Worm (Caenorhabditis elegans) whole organism, mixed stage, embryonic: Measurements from ENCODE around the gene F10C1.8.

ENCODE experiments used
- ces-1 ChIP-seq: fragments of 150-350 bp; optimal IDR thresholded peaks from 2 replicates; lab custom pipeline; 2014; ENCODE audit warnings: missing biosample characterization, missing genetic modification reagents, missing genetic modification characterization
- nhr-2 ChIP-seq: fragments of 150-350 bp; optimal IDR thresholded peaks from 2 replicates; lab custom pipeline; 2014; ENCODE audit warnings: missing biosample characterization, missing genetic modification characterization

ce11 chrII:5735744-5736143 lies 18.5 kb upstream of the F10C1.8 start:
- TF ChIP-seq nhr-2 (tag; lab: Kevin White, UChicago) = peak; percentile 78
- TF ChIP-seq ces-1 = no peak
